Worm (Caenorhabditis elegans): ENCODE data around the gene clec-263.
A peak's percentile ranks its signal among the peaks of the same experiment; 100 is the strongest.

The clec-263 gene

DNA sequence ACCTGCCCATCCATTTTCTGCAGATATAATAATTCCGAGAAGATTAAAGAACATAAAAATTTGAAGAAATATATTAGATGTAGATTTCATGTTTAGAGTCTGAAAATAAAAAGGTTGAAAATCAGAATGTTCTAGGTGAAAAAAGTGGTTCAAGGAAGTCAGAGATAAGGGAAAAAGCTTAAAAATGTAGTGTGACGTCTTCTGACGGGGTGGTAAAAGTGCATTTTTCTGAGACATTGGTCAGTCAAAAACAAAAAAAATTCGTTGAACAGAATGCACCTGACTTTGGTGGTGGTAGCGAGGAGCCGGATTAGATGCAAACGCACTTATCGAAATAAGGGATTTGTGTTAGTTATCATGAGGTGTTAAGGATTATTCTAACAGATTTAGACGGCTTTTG lies 32.2 kb downstream of the clec-263 start, which contains the start of gene F46B3.23 (continued):
- TF ChIP-seq dmd-8 (GFP tag; IDR thresholded peaks at IDR 0.05): no peak
- no peak for TF ChIP-seq T20F7.1 (GFP tag; optimal IDR thresholded peaks at IDR 0.05)
- no peak for TF ChIP-seq cey-2 (tag; optimal IDR thresholded peaks at IDR 0.05; ENCODE audit: borderline replicate concordance, insufficient read depth)

DNA sequence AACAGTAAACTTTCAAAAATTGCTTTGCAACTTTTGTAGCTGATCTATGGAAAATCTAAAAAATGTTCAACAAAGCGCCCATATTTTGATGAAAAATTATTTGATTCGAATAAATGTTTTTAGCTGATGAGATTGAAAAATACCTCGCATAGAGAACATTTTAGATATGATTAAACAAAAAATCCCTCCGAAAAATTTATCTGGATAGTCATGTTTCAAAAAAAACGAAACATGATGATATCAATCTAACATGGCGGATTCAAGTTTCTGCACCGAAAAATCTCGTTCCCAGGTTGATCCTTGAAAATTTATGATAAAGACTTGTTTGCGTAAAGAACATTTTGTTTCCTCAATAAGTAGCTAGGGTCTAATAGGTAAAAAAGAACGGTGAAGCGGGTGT lies 34.3 kb downstream of the clec-263 start, which contains the start of gene ttr-12:
ttr-12 (minus strand) TSS at position 101 of the 400 bp plus-strand sequence.
- TF ChIP-seq nhr-48 (tag; optimal IDR thresholded peaks at IDR 0.05) (peak; percentile 65), egl-27 (tag; optimal IDR thresholded peaks at IDR 0.05) (no peak)

DNA sequence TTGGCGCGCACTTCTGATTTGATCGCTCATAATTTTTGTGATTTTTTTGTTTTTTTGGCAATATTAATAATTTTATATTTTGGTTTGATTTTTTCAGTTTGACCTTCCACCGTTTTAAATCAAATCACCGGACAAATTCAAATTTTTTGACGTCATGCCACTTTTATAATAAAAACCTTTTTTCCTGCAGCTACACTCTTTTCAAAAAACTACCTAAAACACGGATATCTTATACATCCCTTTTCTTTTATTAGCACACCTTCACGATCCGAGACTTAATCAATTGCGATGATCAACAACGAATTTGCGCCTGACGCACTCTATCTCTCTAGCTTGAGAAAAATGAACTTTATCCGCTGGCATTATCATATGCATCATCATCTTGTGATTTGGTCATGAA lies 35.1 kb downstream of the clec-263 start, which contains the start of gene grd-2:
grd-2 (plus strand) TSS at position 301 of the 400 bp plus-strand sequence.
- TF ChIP-seq unc-62 (GFP tag; optimal IDR thresholded peaks at IDR 0.05 in 1 of 2) (peak in 1 of 2 experiments; percentile 81), unc-62 (tag; optimal IDR thresholded peaks at IDR 0.05) (no peak), ceh-62 (tag; optimal IDR thresholded peaks at IDR 0.05) (no peak), spr-3 (GFP tag; optimal IDR thresholded peaks at IDR 0.05) (no peak)

DNA sequence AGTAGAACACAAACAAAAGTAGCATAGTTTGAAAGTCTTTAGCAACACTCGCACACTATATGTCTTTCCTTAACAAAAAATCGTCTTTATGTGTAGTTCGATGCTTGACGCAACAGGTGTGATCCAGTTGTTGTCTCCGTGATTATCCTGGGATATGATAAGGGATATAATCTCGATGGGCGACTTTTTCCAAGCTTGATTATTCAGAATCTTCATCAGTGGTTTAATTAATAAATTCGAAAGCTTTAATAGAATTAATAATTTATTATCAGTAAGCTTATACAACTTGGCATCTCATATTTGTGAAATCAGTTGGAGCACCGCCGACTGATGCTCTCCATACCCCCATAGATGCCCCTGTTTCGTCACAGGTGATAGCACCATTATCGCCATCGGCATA lies 44.2 kb downstream of the clec-263 start, which contains the start of gene F46B3.7:
F46B3.7 (minus strand) TSS at position 101 of the 400 bp plus-strand sequence.
- no peak for TF ChIP-seq aly-2 (tag; optimal IDR thresholded peaks at IDR 0.05)

DNA sequence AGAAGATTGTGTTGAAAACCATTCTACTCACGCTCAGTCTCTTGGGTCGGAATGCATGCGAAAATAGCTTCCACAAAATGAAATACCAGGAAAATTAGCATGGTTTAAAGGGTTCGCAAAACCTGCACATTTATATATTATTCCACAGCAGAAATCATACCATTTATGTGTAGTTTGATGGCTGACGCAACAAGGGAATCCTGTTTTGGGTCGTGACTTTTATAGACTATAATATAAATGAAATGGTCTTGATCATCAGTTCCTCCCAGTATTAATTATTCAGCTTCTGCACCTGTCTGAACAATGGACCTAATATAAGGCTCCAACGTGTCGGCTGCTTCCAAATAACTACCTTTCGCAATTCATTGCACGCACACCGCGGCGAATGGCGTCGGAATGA lies 48.6 kb downstream of the clec-263 start, which contains the start of gene F46B3.8:
F46B3.8 (minus strand) TSS at position 101 of the 400 bp plus-strand sequence.
- TF ChIP-seq hlh-11 (tag; optimal IDR thresholded peaks at IDR 0.05): no peak
- no peak for TF ChIP-seq hlh-30 (tag; optimal IDR thresholded peaks at IDR 0.05; ENCODE audit: insufficient read depth)
- no peak for TF ChIP-seq ceh-32 (tag; optimal IDR thresholded peaks at IDR 0.05; ENCODE audit: poor library complexity)
- no peak for TF ChIP-seq dmd-9 (GFP tag; IDR thresholded peaks at IDR 0.05)
- no peak for TF ChIP-seq T26A8.4 (GFP tag; IDR thresholded peaks at IDR 0.05)
- no peak for TF ChIP-seq dpl-1 (GFP tag; optimal IDR thresholded peaks at IDR 0.05)
- no peak for TF ChIP-seq Y105C5A.15 (GFP tag; IDR thresholded peaks at IDR 0.05)
- TF ChIP-seq mxl-3 (GFP tag; optimal IDR thresholded peaks at IDR 0.05): no peak
- no peak for TF ChIP-seq ztf-11 (tag; optimal IDR thresholded peaks at IDR 0.05)
- TF ChIP-seq mxl-2 (GFP tag; conservative IDR thresholded peaks at IDR 0.05): no peak
- no peak for TF ChIP-seq nhr-76 (tag; optimal IDR thresholded peaks at IDR 0.05)
- no peak for TF ChIP-seq ceh-44 (GFP tag; IDR thresholded peaks at IDR 0.05)
- TF ChIP-seq unc-39 (tag; optimal IDR thresholded peaks at IDR 0.05): no peak
- TF ChIP-seq F44E2.7 (GFP tag; IDR thresholded peaks at IDR 0.05): no peak
- no peak for TF ChIP-seq pqm-1 (tag; optimal IDR thresholded peaks at IDR 0.05)
- no peak for TF ChIP-seq spr-1 (tag; optimal IDR thresholded peaks at IDR 0.05)
- TF ChIP-seq snpc-4 (tag; optimal IDR thresholded peaks at IDR 0.05): no peak

DNA sequence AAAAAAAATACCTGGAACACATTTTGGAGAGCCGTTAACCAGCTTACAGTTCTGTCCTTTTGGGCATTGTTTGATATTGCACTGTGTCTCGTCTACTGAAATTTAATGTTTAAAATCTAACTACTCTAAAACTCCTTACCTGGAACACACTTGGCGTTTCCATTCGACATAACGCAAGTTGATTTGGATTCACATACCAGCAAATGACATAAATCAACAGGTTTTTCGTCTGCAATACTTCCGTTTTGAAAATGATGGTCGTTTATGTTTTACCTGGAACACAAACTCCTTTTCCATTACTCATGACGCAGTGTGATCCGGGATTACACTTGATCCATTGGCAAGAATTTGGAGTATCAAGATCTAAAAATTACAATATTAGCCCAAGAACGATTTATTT lies 50.8 kb downstream of the clec-263 start:
- TF ChIP-seq unc-62 (GFP tag; optimal IDR thresholded peaks at IDR 0.05 in 1 of 2): peak in 1 of 2 experiments; percentile 95
- TF ChIP-seq unc-62 (tag; optimal IDR thresholded peaks at IDR 0.05): no peak
- no peak for TF ChIP-seq nhr-111 (GFP tag; optimal IDR thresholded peaks at IDR 0.05)

DNA sequence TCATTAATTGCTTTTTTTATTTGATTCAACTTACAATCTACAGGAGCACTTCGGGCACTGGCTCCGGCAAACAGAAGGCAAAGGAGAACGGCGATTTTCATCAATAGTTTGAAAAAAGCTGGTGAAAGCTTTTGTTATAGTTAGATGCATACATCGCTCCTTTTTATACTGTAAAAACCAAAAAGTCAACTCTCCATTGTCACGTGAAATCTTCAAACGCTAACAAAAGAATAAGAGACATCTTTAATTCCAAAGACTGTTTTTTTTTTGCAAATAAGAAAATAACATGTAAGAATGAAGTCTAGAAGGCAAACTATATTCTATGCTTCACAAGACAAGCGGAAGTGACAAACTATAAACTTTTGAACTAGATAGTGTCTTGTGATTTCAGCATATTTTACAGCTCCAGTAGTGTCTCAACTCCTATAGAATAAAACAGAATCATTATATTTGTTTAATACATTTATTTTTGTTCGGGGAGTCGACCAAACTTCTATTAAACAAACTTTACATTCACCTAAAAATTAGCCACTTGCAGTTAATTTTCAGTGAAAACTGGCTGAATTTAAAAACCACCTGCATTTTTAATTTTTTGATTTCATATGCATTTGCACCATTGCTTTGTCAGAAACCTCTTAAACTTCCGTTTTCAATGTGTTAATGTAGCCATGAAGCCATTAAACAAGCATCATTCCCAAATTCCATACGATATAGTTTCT lies 51.8 kb downstream of the clec-263 start, which contains the start of the genes F46B3.9 and srz-18:
F46B3.9 (minus strand) TSS at position 101 of the 719 bp plus-strand sequence.
srz-18 (plus strand) TSS at position 669 of the 719 bp plus-strand sequence.
- TF ChIP-seq aha-1 (tag): peak; percentile 30
- no peak for TF ChIP-seq mxl-3 (GFP tag; optimal IDR thresholded peaks at IDR 0.05)

Data from whole organism, L4 larva.